Worm (Caenorhabditis elegans) whole organism, young adult: ENCODE measurements around the gene srr-1.

Source experiments
- B0019.2 ChIP-seq: fragments of 200-800 bp; sonication (Bioruptor generic); conservative IDR thresholded peaks from 2 replicates; pipeline ENCODE4 v1.3.6; 2022; ENCODE audit warnings: missing genetic modification reagents, missing genetic modification characterization, missing compliant biosample characterization
- B0035.1 ChIP-seq: sonication (generic microtip); optimal IDR thresholded peaks from 2 replicates; lab custom pipeline; 2016; ENCODE audit warnings: missing genetic modification characterization, mild to moderate bottlenecking, missing compliant biosample characterization, missing genotype, missing genetic modification reagents
- F22D6.2 ChIP-seq: sonication (generic microtip); optimal IDR thresholded peaks from 2 replicates; lab custom pipeline; 2016; ENCODE audit warnings: mild to moderate bottlenecking, missing genetic modification characterization, missing compliant biosample characterization
- F23B12.7 ChIP-seq: sonication (generic microtip); optimal IDR thresholded peaks from 2 replicates; lab custom pipeline; 2017; ENCODE audit warnings: missing genetic modification characterization, mild to moderate bottlenecking, missing compliant biosample characterization, antibody characterized with exemption, moderate library complexity; ENCODE audit not compliant: insufficient read depth
- F57A8.1 ChIP-seq: fragments of 200-800 bp; sonication (Bioruptor generic); optimal IDR thresholded peaks from 2 replicates; lab custom pipeline; 2018; ENCODE audit warnings: mild to moderate bottlenecking, missing genetic modification characterization, moderate library complexity, missing compliant biosample characterization
- K11D2.4 ChIP-seq: fragments of 200-800 bp; sonication (Bioruptor generic); IDR thresholded peaks from 2 replicates; pipeline ENCODE4 v1.3.6; 2022; ENCODE audit warnings: missing genetic modification reagents, missing genetic modification characterization, missing compliant biosample characterization
- T26A5.8 ChIP-seq: sonication (generic microtip); optimal IDR thresholded peaks from 2 replicates; lab custom pipeline; 2016; ENCODE audit warnings: missing genetic modification characterization, missing compliant biosample characterization
- Y53F4B.3 ChIP-seq: fragments of 200-800 bp; sonication (Bioruptor generic); IDR thresholded peaks from 2 replicates; pipeline ENCODE4 v1.3.6; 2022; ENCODE audit warnings: missing genetic modification reagents, missing genetic modification characterization, missing compliant biosample characterization
- Y56A3A.18 ChIP-seq: fragments of 200-800 bp; sonication (Bioruptor generic); IDR thresholded peaks from 2 replicates; pipeline ENCODE4 v1.3.6; 2022; ENCODE audit warnings: missing genetic modification reagents, missing genetic modification characterization, missing compliant biosample characterization
- Y67H2A.10 ChIP-seq: fragments of 200-800 bp; sonication (Bioruptor generic); conservative IDR thresholded peaks from 2 replicates; pipeline ENCODE4 v1.3.6; 2022; ENCODE audit warnings: missing genetic modification reagents, missing genetic modification characterization, missing compliant biosample characterization
- atf-7 ChIP-seq: sonication (generic microtip); optimal IDR thresholded peaks from 2 replicates; lab custom pipeline; 2017; ENCODE audit warnings: mild to moderate bottlenecking, missing genetic modification characterization, missing compliant biosample characterization
- attf-6 ChIP-seq: fragments of 200-800 bp; sonication (Bioruptor generic); IDR thresholded peaks from 2 replicates; pipeline ENCODE4 v1.3.6; 2022; ENCODE audit warnings: missing genetic modification reagents, missing genetic modification characterization, missing compliant biosample characterization
- bed-1 ChIP-seq: fragments of 200-800 bp; sonication (Bioruptor generic); IDR thresholded peaks from 2 replicates; pipeline ENCODE4 v1.3.6; 2022; ENCODE audit warnings: missing genetic modification reagents, missing genetic modification characterization, missing compliant biosample characterization
- bed-2 ChIP-seq: fragments of 200-800 bp; sonication (Bioruptor generic); IDR thresholded peaks from 2 replicates; pipeline ENCODE4 v1.3.6; 2022; ENCODE audit warnings: missing genetic modification reagents, missing genetic modification characterization, missing compliant biosample characterization
- ccch-3 ChIP-seq: fragments of 200-800 bp; sonication (Bioruptor generic); optimal IDR thresholded peaks from 2 replicates; lab custom pipeline; 2018; ENCODE audit warnings: mild to moderate bottlenecking, missing genetic modification characterization, missing compliant biosample characterization
- ceh-40 ChIP-seq: fragments of 200-800 bp; sonication (Bioruptor generic); IDR thresholded peaks from 2 replicates; pipeline ENCODE4 v1.3.6; 2022; ENCODE audit warnings: missing genetic modification characterization, missing compliant biosample characterization
- ceh-58 ChIP-seq: fragments of 200-800 bp; sonication (Bioruptor generic); IDR thresholded peaks from 2 replicates; pipeline ENCODE4 v1.3.6; 2022; ENCODE audit warnings: missing genetic modification characterization, missing compliant biosample characterization
- ceh-91 ChIP-seq: fragments of 200-800 bp; sonication (Bioruptor generic); IDR thresholded peaks from 2 replicates; pipeline ENCODE4 v1.3.6; 2022; ENCODE audit warnings: missing genetic modification reagents, missing genetic modification characterization, missing compliant biosample characterization
- dpl-1 ChIP-seq: fragments of 150-350 bp; optimal IDR thresholded peaks from 2 replicates; lab custom pipeline; 2014; ENCODE audit warnings: missing biosample characterization, missing genetic modification reagents, missing genetic modification characterization
- him-1 ChIP-seq: sonication (generic microtip); optimal IDR thresholded peaks from 2 replicates; lab custom pipeline; 2016; ENCODE audit warnings: missing genotype, missing genetic modification reagents, missing genetic modification characterization, missing compliant biosample characterization
- hmg-1.2 ChIP-seq: fragments of 200-800 bp; sonication (Bioruptor generic); IDR thresholded peaks from 2 replicates; pipeline ENCODE4 v1.3.6; 2022; ENCODE audit warnings: missing genetic modification reagents, missing genetic modification characterization, missing compliant biosample characterization
- hmg-20 ChIP-seq: fragments of 200-800 bp; sonication (Bioruptor generic); IDR thresholded peaks from 2 replicates; pipeline ENCODE4 v1.3.6; 2022; ENCODE audit warnings: missing genetic modification reagents, missing genetic modification characterization, missing compliant biosample characterization
- lin-26 ChIP-seq: fragments of 200-800 bp; sonication (Bioruptor generic); IDR thresholded peaks from 2 replicates; pipeline ENCODE4 v1.3.6; 2022; ENCODE audit warnings: missing genetic modification reagents, missing genetic modification characterization, missing compliant biosample characterization
- lin-54 ChIP-seq: fragments of 200-800 bp; sonication (Bioruptor generic); optimal IDR thresholded peaks from 2 replicates; lab custom pipeline; 2018; ENCODE audit warnings: mild to moderate bottlenecking, missing genetic modification characterization, missing compliant biosample characterization
- madf-3 ChIP-seq: fragments of 200-800 bp; sonication (Bioruptor generic); IDR thresholded peaks from 2 replicates; pipeline ENCODE4 v1.3.6; 2022; ENCODE audit warnings: missing genetic modification reagents, missing genetic modification characterization, missing compliant biosample characterization
- nfya-1 ChIP-seq: sonication (generic microtip); optimal IDR thresholded peaks from 2 replicates; lab custom pipeline; 2017; ENCODE audit warnings: antibody characterized with exemption, missing compliant biosample characterization, missing genetic modification characterization, borderline replicate concordance; ENCODE audit not compliant: insufficient read depth
- nfyb-1 ChIP-seq: fragments of 200-800 bp; sonication (Bioruptor generic); IDR thresholded peaks from 2 replicates; pipeline ENCODE4 v1.3.6; 2022; ENCODE audit warnings: missing genetic modification reagents, missing genetic modification characterization, missing compliant biosample characterization
- nhr-120 ChIP-seq: fragments of 200-800 bp; sonication (Bioruptor generic); IDR thresholded peaks from 2 replicates; pipeline ENCODE4 v1.3.6; 2022; ENCODE audit warnings: missing genetic modification characterization, missing compliant biosample characterization
- nhr-90 ChIP-seq: sonication (generic microtip); optimal IDR thresholded peaks from 2 replicates; lab custom pipeline; 2016; ENCODE audit warnings: missing genotype, mild to moderate bottlenecking, missing genetic modification characterization, missing compliant biosample characterization
- snpc-1.1 ChIP-seq: sonication (generic microtip); optimal IDR thresholded peaks from 2 replicates; lab custom pipeline; 2017; ENCODE audit warnings: missing genetic modification characterization, mild to moderate bottlenecking, missing compliant biosample characterization, antibody characterized with exemption, moderate library complexity, missing genotype, missing genetic modification reagents; ENCODE audit not compliant: insufficient read depth
- sptf-2 ChIP-seq: fragments of 200-800 bp; sonication (Bioruptor generic); optimal IDR thresholded peaks from 2 replicates; lab custom pipeline; 2018; ENCODE audit warnings: mild to moderate bottlenecking, missing genetic modification characterization, missing compliant biosample characterization
- tbp1 ChIP-seq: fragments of 200-800 bp; sonication (Bioruptor generic); optimal IDR thresholded peaks from 2 replicates; lab custom pipeline; 2018; ENCODE audit warnings: mild to moderate bottlenecking, missing genetic modification characterization, missing compliant biosample characterization
- tlf-1 ChIP-seq: fragments of 200-800 bp; sonication (Bioruptor generic); optimal IDR thresholded peaks from 2 replicates; lab custom pipeline; 2018; ENCODE audit warnings: mild to moderate bottlenecking, missing genetic modification characterization, missing compliant biosample characterization
- unc-130 ChIP-seq: sonication (generic microtip); optimal IDR thresholded peaks from 2 replicates; lab custom pipeline; 2016; ENCODE audit warnings: missing genetic modification reagents, missing genetic modification characterization, missing compliant biosample characterization
- unc-62 ChIP-seq: fragments of 150-350 bp; optimal IDR thresholded peaks from 2 replicates; lab custom pipeline; 2014; ENCODE audit warnings: missing biosample characterization, missing genetic modification reagents, missing genetic modification characterization
- zim-3 ChIP-seq: sonication (generic microtip); optimal IDR thresholded peaks from 2 replicates; lab custom pipeline; 2017; ENCODE audit warnings: mild to moderate bottlenecking, missing genetic modification characterization, moderate library complexity, missing compliant biosample characterization
- ztf-25 ChIP-seq: fragments of 200-800 bp; sonication (Bioruptor generic); IDR thresholded peaks from 2 replicates; pipeline ENCODE4 v1.3.6; 2022; ENCODE audit warnings: missing genetic modification reagents, missing genetic modification characterization, missing compliant biosample characterization
- ztf-28 ChIP-seq: fragments of 200-800 bp; sonication (Bioruptor generic); IDR thresholded peaks from 2 replicates; pipeline ENCODE4 v1.3.6; 2022; ENCODE audit warnings: missing genetic modification reagents, missing genetic modification characterization, missing compliant biosample characterization

srr-1 gene

ce11 chrV:13026631-13027299 lies 26.8 kb downstream of the srr-1 start (continued):
- TF ChIP-seq nhr-120 = no peak
- peak; percentile 41 for TF ChIP-seq him-1 (tag; lab: Kevin White, UChicago)
- no peak for TF ChIP-seq ccch-3 (GFP tag; lab: Kevin White, UChicago)
- no peak for TF ChIP-seq ceh-91
- TF ChIP-seq attf-6 = no peak
- no peak for TF ChIP-seq tlf-1 (GFP tag; lab: Kevin White, UChicago)
- no peak for TF ChIP-seq ceh-40 (GFP tag; lab: Robert Waterston, UW)
- TF ChIP-seq bed-2 (GFP tag; lab: Robert Waterston, UW) = no peak
- no peak for TF ChIP-seq T26A5.8 (tag; lab: Kevin White, UChicago)
- no peak for TF ChIP-seq B0019.2 (GFP tag; lab: Robert Waterston, UW)
- TF ChIP-seq lin-26 (GFP tag; lab: Robert Waterston, UW) = peak; percentile 82
- TF ChIP-seq dpl-1 = no peak
- TF ChIP-seq lin-54 (GFP tag; lab: Kevin White, UChicago) = no peak
- TF ChIP-seq tbp1 (GFP tag; lab: Kevin White, UChicago) = peak; percentile 84
- no peak for TF ChIP-seq unc-62 (GFP tag; lab: Kevin White, UChicago)
- TF ChIP-seq nhr-90 (tag; lab: Kevin White, UChicago) = no peak
- TF ChIP-seq nfya-1 (tag; lab: Kevin White, UChicago) = no peak
- no peak for TF ChIP-seq zim-3
- no peak for TF ChIP-seq F57A8.1 (GFP tag; lab: Kevin White, UChicago)

DNA sequence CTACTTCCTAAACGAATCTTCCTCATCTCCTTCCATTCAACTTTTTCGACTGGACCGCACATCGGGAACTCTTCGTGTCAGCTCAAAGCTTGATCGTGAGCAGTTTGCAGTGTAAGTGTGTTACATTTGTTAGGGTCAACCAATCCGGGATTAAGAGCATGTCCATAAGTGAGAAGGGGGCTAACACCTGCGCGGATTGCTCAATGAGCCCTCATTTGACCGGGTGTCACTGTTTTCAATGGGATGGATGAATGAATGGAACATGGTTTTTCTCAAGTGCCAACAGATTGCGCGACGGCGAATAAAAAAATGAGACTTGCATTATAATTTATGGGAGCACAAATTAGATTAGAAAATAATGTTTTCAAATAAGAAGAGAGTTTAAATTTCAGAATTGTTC lies 28.3 kb downstream of the srr-1 start:
- TF ChIP-seq ztf-25 (GFP tag; lab: Robert Waterston, UW) (no peak), bed-1 (GFP tag; lab: Robert Waterston, UW) (no peak), K11D2.4 (GFP tag; lab: Robert Waterston, UW) (no peak), ztf-28 (GFP tag; lab: Robert Waterston, UW) (0 out of 2 replicates have a peak, but pooled peaks have one; percentile 20), Y53F4B.3 (GFP tag; lab: Robert Waterston, UW) (no peak), ceh-58 (GFP tag; lab: Robert Waterston, UW) (0 out of 2 replicates have a peak, but pooled peaks have one; percentile 21), hmg-20 (GFP tag; lab: Robert Waterston, UW) (no peak), nfyb-1 (no peak)

- TF ChIP-seq Y56A3A.18 (GFP tag; lab: Robert Waterston, UW) (no peak), unc-130 (GFP tag; lab: Kevin White, UChicago) (no peak), F22D6.2 (tag; lab: Kevin White, UChicago) (no peak), sptf-2 (no peak), F23B12.7 (tag; lab: Kevin White, UChicago) (no peak), atf-7 (tag; lab: Kevin White, UChicago) (no peak), ceh-58 (GFP tag; lab: Robert Waterston, UW) (no peak), hmg-1.2 (GFP tag; lab: Robert Waterston, UW) (no peak), B0035.1 (tag; lab: Kevin White, UChicago) (no peak), snpc-1.1 (tag; lab: Kevin White, UChicago) (no peak), madf-3 (no peak), Y67H2A.10 (GFP tag; lab: Robert Waterston, UW) (no peak)
Observed at ce11 chrV:13024499-13024898, 29.0 kb downstream of the srr-1 start.
